3 worm cellular contexts compared by ENCODE assay signal in the genomic region with DNA sequence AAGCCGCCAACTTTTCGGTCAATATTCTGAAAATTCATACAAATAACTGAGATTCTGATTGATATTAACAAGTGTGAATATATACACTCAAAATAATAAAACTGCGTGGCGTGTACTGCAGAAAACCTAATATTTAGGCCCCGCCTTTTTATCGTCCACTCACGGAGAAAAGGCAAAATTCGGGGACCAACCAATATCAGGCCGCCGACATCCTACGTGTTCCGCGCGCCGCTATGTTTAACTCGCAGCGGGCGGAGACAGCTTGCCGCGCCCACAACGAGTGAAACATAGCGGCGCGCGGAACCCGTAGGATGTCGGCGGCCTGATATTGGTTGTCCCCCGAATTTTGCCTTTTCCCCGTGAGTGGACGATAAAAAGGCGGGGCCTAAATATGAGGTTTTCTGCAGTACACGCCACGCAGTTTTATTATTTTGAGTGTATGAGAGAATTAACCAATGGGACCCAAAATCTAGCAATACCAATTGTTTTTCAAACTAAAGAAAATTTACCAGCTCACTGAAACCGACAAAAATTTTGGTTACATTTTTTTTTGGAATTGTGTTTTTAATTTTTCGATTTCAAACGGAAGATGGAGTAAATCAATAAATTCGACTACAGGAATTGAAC.
A peak's percentile ranks its signal among the peaks of the same experiment; 100 is the strongest.
TF ChIP-seq lines count a peak whose summit lies in the region.

No protein-coding gene starts in this region.

TF ChIP-seq in whole organism, L1 larva, 84 proteins besides CTCF, POLR2A, EP300 and RAD21:
- peak; percentile 25 for TF ChIP-seq nhr-85 (tag; lab: Kevin White, UChicago)

TF ChIP-seq in whole organism, L4 larva, 104 proteins besides CTCF, POLR2A, EP300 and RAD21:
- TF ChIP-seq snpc-1.2 (GFP tag; IDR thresholded peaks at IDR 0.05; lab: Robert Waterston, UW) = peak; percentile 79

TF ChIP-seq in whole organism, young adult, 124 proteins besides CTCF, POLR2A, EP300 and RAD21:
- peak; percentile 48 for TF ChIP-seq snpc-4 (GFP tag; optimal IDR thresholded peaks at IDR 0.05; lab: Kevin White, UChicago)
- TF ChIP-seq snpc-4 (tag; optimal IDR thresholded peaks at IDR 0.05; lab: Kevin White, UChicago) = peak; percentile 30 to 94 (median 53)
- peak; percentile 67 for TF ChIP-seq attf-6 (GFP tag; IDR thresholded peaks at IDR 0.05; lab: Robert Waterston, UW)
